Worm (Caenorhabditis elegans) whole organism, L4 larva: ENCODE measurements around the gene M142.5.
A peak's percentile ranks its signal among the peaks of the same experiment; 100 is the strongest.

Experiments
- cey-2 ChIP-seq: sonication (generic microtip); optimal IDR thresholded peaks from 3 replicates; lab custom pipeline; 2017; ENCODE audit warnings: missing genetic modification characterization, mild to moderate bottlenecking, missing compliant biosample characterization, antibody characterized with exemption, borderline replicate concordance; ENCODE audit not compliant: insufficient read depth
- egl-43 ChIP-seq: fragments of 200-800 bp; sonication (Bioruptor generic); IDR thresholded peaks from 2 replicates; pipeline ENCODE4 v1.3.6; 2022; ENCODE audit warnings: missing genetic modification reagents, missing genetic modification characterization, missing compliant biosample characterization
- fkh-10 ChIP-seq: fragments of 150-350 bp; optimal IDR thresholded peaks from 2 replicates; lab custom pipeline; 2014; ENCODE audit warnings: missing biosample characterization, missing genetic modification reagents, missing genetic modification characterization
- lin-13 ChIP-seq: fragments of 150-350 bp; optimal IDR thresholded peaks from 2 replicates; lab custom pipeline; 2014; ENCODE audit warnings: missing biosample characterization, missing genetic modification reagents, missing genetic modification characterization
- mep-1 ChIP-seq: fragments of 150-350 bp; sonication (generic microtip); optimal IDR thresholded peaks from 3 replicates; lab custom pipeline; 2014; ENCODE audit warnings: missing biosample characterization, missing genetic modification characterization
- nhr-48 ChIP-seq: sonication (generic microtip); optimal IDR thresholded peaks from 2 replicates; lab custom pipeline; 2016; ENCODE audit warnings: mild to moderate bottlenecking, missing genetic modification characterization, missing compliant biosample characterization

ce11 chrIII:10907678-10908217, 23.3 kb upstream of the M142.5 start:
- TF ChIP-seq mep-1 (peak; percentile 51), egl-43 (GFP tag; lab: Robert Waterston, UW) (no peak), fkh-10 (GFP tag; lab: Kevin White, UChicago) (no peak), cey-2 (tag; lab: Kevin White, UChicago) (no peak), nhr-48 (tag; lab: Kevin White, UChicago) (no peak), lin-13 (GFP tag; lab: Kevin White, UChicago) (no peak)
